Worm (Caenorhabditis elegans) whole organism, young adult: ENCODE measurements around the gene ZK643.6.

Source experiments
- K11D2.4 ChIP-seq: fragments of 200-800 bp; sonication (Bioruptor generic); IDR thresholded peaks from 2 replicates; pipeline ENCODE4 v1.3.6; 2022; ENCODE audit warnings: missing genetic modification reagents, missing genetic modification characterization, missing compliant biosample characterization
- T07F8.4 ChIP-seq: sonication (generic microtip); optimal IDR thresholded peaks from 2 replicates; lab custom pipeline; 2016; ENCODE audit warnings: mild to moderate bottlenecking, missing genetic modification characterization, moderate library complexity, missing compliant biosample characterization
- T26A5.8 ChIP-seq: sonication (generic microtip); optimal IDR thresholded peaks from 2 replicates; lab custom pipeline; 2016; ENCODE audit warnings: missing genetic modification characterization, missing compliant biosample characterization
- Y67H2A.10 ChIP-seq: fragments of 200-800 bp; sonication (Bioruptor generic); conservative IDR thresholded peaks from 2 replicates; pipeline ENCODE4 v1.3.6; 2022; ENCODE audit warnings: missing genetic modification reagents, missing genetic modification characterization, missing compliant biosample characterization
- athp-1 ChIP-seq: sonication (generic microtip); optimal IDR thresholded peaks from 2 replicates; lab custom pipeline; 2017; ENCODE audit warnings: mild to moderate bottlenecking, missing genetic modification characterization, missing compliant biosample characterization
- egrh-3 ChIP-seq: fragments of 200-800 bp; sonication (Bioruptor generic); IDR thresholded peaks from 2 replicates; pipeline ENCODE4 v1.3.6; 2022; ENCODE audit warnings: missing genetic modification reagents, missing genetic modification characterization, missing compliant biosample characterization
- ekl-4 ChIP-seq: fragments of 200-800 bp; sonication (Bioruptor generic); IDR thresholded peaks from 2 replicates; pipeline ENCODE4 v1.3.6; 2022; ENCODE audit warnings: missing genetic modification reagents, missing genetic modification characterization, missing compliant biosample characterization
- ets-4 ChIP-seq: fragments of 200-800 bp; sonication (Bioruptor generic); optimal IDR thresholded peaks from 2 replicates; lab custom pipeline; 2018; ENCODE audit warnings: mild to moderate bottlenecking, missing genetic modification characterization, missing compliant biosample characterization
- him-1 ChIP-seq: sonication (generic microtip); optimal IDR thresholded peaks from 2 replicates; lab custom pipeline; 2016; ENCODE audit warnings: missing genotype, missing genetic modification reagents, missing genetic modification characterization, missing compliant biosample characterization
- hlh-12 ChIP-seq: sonication (generic microtip); optimal IDR thresholded peaks from 2 replicates; lab custom pipeline; 2016; ENCODE audit warnings: missing genetic modification characterization, missing compliant biosample characterization
- hlh-26 ChIP-seq: fragments of 200-800 bp; sonication (Bioruptor generic); conservative IDR thresholded peaks from 2 replicates; pipeline ENCODE4 v1.3.6; 2022; ENCODE audit warnings: missing genetic modification reagents, missing genetic modification characterization, missing compliant biosample characterization
- let-526 ChIP-seq: fragments of 200-800 bp; sonication (Bioruptor generic); IDR thresholded peaks from 2 replicates; pipeline ENCODE4 v1.3.6; 2022; ENCODE audit warnings: missing genetic modification reagents, missing genetic modification characterization, missing compliant biosample characterization
- lin-35 ChIP-seq, 3 experiments: fragments of 150-350 bp in 2 of 3; sonication (generic microtip) in 1 of 3; optimal IDR thresholded peaks; 2 replicates each; lab custom pipeline; 2014 to 2018; ENCODE audit warnings: missing biosample characterization in 3 of 3, missing genetic modification characterization in 3 of 3, missing genetic modification reagents in 3 of 3
- mcd-1 ChIP-seq: fragments of 200-800 bp; sonication (Bioruptor generic); IDR thresholded peaks from 2 replicates; pipeline ENCODE4 v1.3.6; 2022; ENCODE audit warnings: missing genetic modification reagents, missing genetic modification characterization, missing compliant biosample characterization
- mes-4 ChIP-seq: sonication (generic microtip); optimal IDR thresholded peaks from 2 replicates; lab custom pipeline; 2016; ENCODE audit warnings: missing genotype, missing genetic modification characterization, missing compliant biosample characterization
- mxl-1 ChIP-seq: sonication (generic microtip); optimal IDR thresholded peaks from 2 replicates; lab custom pipeline; 2016; ENCODE audit warnings: missing genetic modification characterization, missing compliant biosample characterization
- nfya-2 ChIP-seq: fragments of 200-800 bp; sonication (Bioruptor generic); IDR thresholded peaks from 2 replicates; pipeline ENCODE4 v1.3.6; 2022; ENCODE audit warnings: missing genetic modification reagents, missing genetic modification characterization, missing compliant biosample characterization
- nfyb-1 ChIP-seq: fragments of 200-800 bp; sonication (Bioruptor generic); IDR thresholded peaks from 2 replicates; pipeline ENCODE4 v1.3.6; 2022; ENCODE audit warnings: missing genetic modification reagents, missing genetic modification characterization, missing compliant biosample characterization
- nhr-120 ChIP-seq: fragments of 200-800 bp; sonication (Bioruptor generic); IDR thresholded peaks from 2 replicates; pipeline ENCODE4 v1.3.6; 2022; ENCODE audit warnings: missing genetic modification characterization, missing compliant biosample characterization
- nhr-179 ChIP-seq: sonication (generic microtip); optimal IDR thresholded peaks from 2 replicates; lab custom pipeline; 2016; ENCODE audit warnings: mild to moderate bottlenecking, missing genetic modification characterization, missing compliant biosample characterization
- pbrm-1 ChIP-seq: fragments of 200-800 bp; sonication (Bioruptor generic); IDR thresholded peaks from 2 replicates; pipeline ENCODE4 v1.3.6; 2022; ENCODE audit warnings: missing genetic modification reagents, missing genetic modification characterization, missing compliant biosample characterization
- pha-4 ChIP-seq: fragments of 150-350 bp; sonication (generic microtip); optimal IDR thresholded peaks from 2 replicates; lab custom pipeline; 2014; ENCODE audit warnings: missing biosample characterization, missing genetic modification reagents, missing genetic modification characterization
- rpc-1 ChIP-seq, 2 experiments: fragments of 150-350 bp in 1 of 2; sonication (generic microtip) in 1 of 2; optimal IDR thresholded peaks; 2 replicates each; lab custom pipeline; 2014 to 2018; ENCODE audit warnings: missing biosample characterization in 1 of 2, missing genetic modification characterization in 1 of 2, missing genetic modification reagents in 1 of 2, missing genotype in 1 of 2
- snpc-1.1 ChIP-seq: sonication (generic microtip); optimal IDR thresholded peaks from 2 replicates; lab custom pipeline; 2017; ENCODE audit warnings: missing genetic modification characterization, mild to moderate bottlenecking, missing compliant biosample characterization, antibody characterized with exemption, moderate library complexity, missing genotype, missing genetic modification reagents; ENCODE audit not compliant: insufficient read depth
- snpc-4 ChIP-seq, 5 experiments: fragments of 150-350 bp in 1 of 5; sonication (generic microtip) in 4 of 5; optimal IDR thresholded peaks; 2 replicates each; lab custom pipeline; 2014 to 2018; ENCODE audit warnings: missing genetic modification characterization in 5 of 5, missing biosample characterization in 3 of 5, antibody characterized with exemption in 2 of 5, mild to moderate bottlenecking in 2 of 5, missing compliant biosample characterization in 2 of 5, missing genotype in 2 of 5, moderate library complexity in 2 of 5, missing genetic modification reagents in 1 of 5
- tlf-1 ChIP-seq: fragments of 200-800 bp; sonication (Bioruptor generic); optimal IDR thresholded peaks from 2 replicates; lab custom pipeline; 2018; ENCODE audit warnings: mild to moderate bottlenecking, missing genetic modification characterization, missing compliant biosample characterization
- unc-130 ChIP-seq: sonication (generic microtip); optimal IDR thresholded peaks from 2 replicates; lab custom pipeline; 2016; ENCODE audit warnings: missing genetic modification reagents, missing genetic modification characterization, missing compliant biosample characterization
- zfh-2 ChIP-seq: fragments of 200-800 bp; sonication (Bioruptor generic); conservative IDR thresholded peaks from 2 replicates; pipeline ENCODE4 v1.3.6; 2022; ENCODE audit warnings: missing genetic modification reagents, missing genetic modification characterization, missing compliant biosample characterization
- ztf-22 ChIP-seq: fragments of 200-800 bp; sonication (Bioruptor generic); optimal IDR thresholded peaks from 2 replicates; lab custom pipeline; 2018; ENCODE audit warnings: mild to moderate bottlenecking, missing genetic modification characterization, moderate library complexity, missing compliant biosample characterization
- ztf-3 ChIP-seq: fragments of 200-800 bp; sonication (Bioruptor generic); optimal IDR thresholded peaks from 2 replicates; lab custom pipeline; 2018; ENCODE audit warnings: mild to moderate bottlenecking, missing genetic modification characterization, missing compliant biosample characterization

The ZK643.6 gene

ce11 chrIII:8967639-8968038, 7.1 kb upstream of the ZK643.6 start, which contains the start of the genes bud-13 and rpap-2:
TSS of gene bud-13 (minus strand) at chrIII:8967727.
TSS of gene rpap-2 (plus strand) at chrIII:8967967.
- TF ChIP-seq unc-130 (GFP tag; lab: Kevin White, UChicago) (peak; percentile 26), T26A5.8 (no peak)

DNA sequence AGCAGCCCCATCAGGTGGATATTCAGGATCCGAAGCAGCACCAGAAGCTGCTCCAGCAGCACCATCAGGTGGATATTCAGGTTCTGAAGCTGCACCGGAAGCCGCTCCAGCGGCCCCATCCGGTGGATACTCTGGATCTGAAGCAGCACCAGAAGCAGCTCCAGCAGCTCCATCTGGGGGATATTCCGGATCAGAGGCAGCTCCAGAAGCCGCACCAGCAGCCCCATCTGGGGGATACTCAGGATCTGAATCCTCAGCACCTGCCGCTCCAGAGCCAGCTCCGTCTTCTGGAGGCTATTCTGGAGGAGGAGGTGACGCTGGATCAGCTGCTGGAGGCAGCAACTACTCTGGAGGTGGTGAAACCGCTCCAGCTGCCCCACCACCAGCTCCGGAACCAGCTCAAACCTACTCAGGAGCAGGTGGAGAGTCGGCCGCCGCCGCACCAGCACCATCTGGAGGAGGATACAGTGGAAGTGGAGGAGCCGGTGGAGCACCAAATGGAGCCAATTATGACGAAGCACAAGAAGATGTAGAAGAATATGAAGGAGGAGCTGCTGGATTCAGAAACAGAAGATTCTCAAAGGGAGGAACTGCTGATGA, 4.2 kb upstream of the ZK643.6 start:
- no peak for TF ChIP-seq nhr-120 (GFP tag; lab: Robert Waterston, UW)
- peak; percentile 94 for TF ChIP-seq egrh-3
- TF ChIP-seq snpc-4 (GFP tag; optimal IDR thresholded peaks at IDR 0.05; lab: Kevin White, UChicago) = no peak
- no peak for TF ChIP-seq snpc-4 (tag; optimal IDR thresholded peaks at IDR 0.05; lab: Kevin White, UChicago)
- no peak for TF ChIP-seq mes-4
- peak; percentile 84 for TF ChIP-seq zfh-2 (GFP tag; lab: Robert Waterston, UW)

DNA sequence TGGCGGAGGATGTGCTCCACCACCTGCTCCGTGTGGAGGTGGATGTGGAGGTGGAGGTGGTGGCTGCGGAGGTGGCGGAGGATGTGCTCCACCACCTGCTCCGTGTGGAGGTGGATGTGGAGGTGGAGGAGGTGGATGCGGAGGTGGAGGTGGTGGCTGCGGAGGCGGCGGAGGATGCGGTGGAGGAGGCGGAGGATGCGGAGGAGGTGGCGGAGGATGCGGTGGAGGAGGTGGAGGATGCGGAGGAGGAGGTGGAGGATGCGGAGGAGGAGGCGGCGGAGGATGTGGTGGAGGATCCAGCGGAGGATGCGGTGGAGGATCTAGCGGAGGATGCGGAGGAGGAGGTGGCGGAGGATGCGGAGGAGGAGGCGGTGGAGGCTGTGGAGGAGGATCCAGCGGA, 1.9 kb upstream of the ZK643.6 start:
- TF ChIP-seq zfh-2 (GFP tag; lab: Robert Waterston, UW) = peak; percentile 93
- TF ChIP-seq pbrm-1 (GFP tag; lab: Robert Waterston, UW) = 0 out of 2 replicates have a peak, but pooled peaks have one; percentile 20
- no peak for TF ChIP-seq hlh-26
- TF ChIP-seq egrh-3 = peak; percentile 99
- no peak for TF ChIP-seq ets-4
- no peak for TF ChIP-seq let-526 (GFP tag; lab: Robert Waterston, UW)
- no peak for TF ChIP-seq rpc-1 (optimal IDR thresholded peaks at IDR 0.05; lab: Kevin White, UChicago)
- no peak for TF ChIP-seq rpc-1 (tag; optimal IDR thresholded peaks at IDR 0.05; lab: Kevin White, UChicago)
- no peak for TF ChIP-seq ztf-22 (GFP tag; lab: Kevin White, UChicago)
- 0 out of 2 replicates have a peak, but pooled peaks have one; percentile 54 for TF ChIP-seq nfyb-1 (GFP tag; lab: Robert Waterston, UW)
- peak; percentile 60; the same call in 1 of the 2 replicates for TF ChIP-seq mcd-1 (GFP tag; lab: Robert Waterston, UW)
- TF ChIP-seq T07F8.4 (tag; lab: Kevin White, UChicago) = no peak

- no peak for TF ChIP-seq snpc-1.1 (tag; lab: Kevin White, UChicago)
- TF ChIP-seq mxl-1 (tag; lab: Kevin White, UChicago) = no peak
- no peak for TF ChIP-seq pha-4 (tag; lab: Kevin White, UChicago)
- TF ChIP-seq nhr-179 (tag; lab: Kevin White, UChicago) = no peak
- no peak for TF ChIP-seq tlf-1 (GFP tag; lab: Kevin White, UChicago)
- TF ChIP-seq nfya-2 (GFP tag; lab: Robert Waterston, UW) = no peak
- no peak for TF ChIP-seq unc-130 (GFP tag; lab: Kevin White, UChicago)
- no peak for TF ChIP-seq hlh-12
- TF ChIP-seq nhr-120 (GFP tag; lab: Robert Waterston, UW) = no peak
- TF ChIP-seq ztf-3 (GFP tag; lab: Kevin White, UChicago) = no peak
- no peak for TF ChIP-seq K11D2.4 (GFP tag; lab: Robert Waterston, UW)
- no peak for TF ChIP-seq lin-35 (GFP tag; optimal IDR thresholded peaks at IDR 0.05; lab: Kevin White, UChicago)
- TF ChIP-seq athp-1 (tag; lab: Kevin White, UChicago) = no peak
- no peak for TF ChIP-seq Y67H2A.10 (GFP tag; lab: Robert Waterston, UW)
- TF ChIP-seq egrh-3 = no peak
- TF ChIP-seq ekl-4 (GFP tag; lab: Robert Waterston, UW) = no peak
- TF ChIP-seq him-1 (tag; lab: Kevin White, UChicago) = no peak
Observed at ce11 chrIII:8961993-8962392, 1.4 kb upstream of the ZK643.6 start, which contains the start of gene grl-25. TSS of gene grl-25 (plus strand) at chrIII:8962293.
